Worm (Caenorhabditis elegans): Measurements from ENCODE around the gene C33C12.4.

DNA sequence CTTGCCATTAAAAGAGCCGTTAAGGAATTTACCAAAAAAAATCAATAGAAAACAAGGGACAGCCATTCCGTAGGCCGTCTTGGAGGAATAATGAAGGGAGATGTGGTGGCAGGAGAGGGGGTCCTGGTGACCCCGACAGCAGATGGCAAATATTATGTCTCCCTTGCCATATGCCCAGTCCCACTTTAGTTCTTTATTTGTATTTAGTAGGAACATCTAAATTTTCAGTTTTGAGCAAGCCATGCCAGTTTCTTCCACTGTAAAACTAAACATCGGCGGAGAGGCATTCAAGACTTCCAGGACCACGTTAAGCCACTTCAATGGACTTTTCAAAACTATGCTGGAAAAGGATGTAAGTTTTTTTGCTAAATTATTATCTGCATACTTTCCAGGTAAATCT is 29.0 kb downstream of the C33C12.4 start, which contains the start of gene C40A11.4:
- TF ChIP-seq pha-4 (tag; optimal IDR thresholded peaks at IDR 0.05) (no peak), ceh-6 (GFP tag; optimal IDR thresholded peaks at IDR 0.05) (no peak), ama-1 (optimal IDR thresholded peaks at IDR 0.05) (no peak), pag-3 (tag; optimal IDR thresholded peaks at IDR 0.05; ENCODE audit: borderline replicate concordance) (no peak), npax-4 (tag; optimal IDR thresholded peaks at IDR 0.05) (no peak), nfya-1 (tag; optimal IDR thresholded peaks at IDR 0.05) (no peak), dmd-4 (tag; optimal IDR thresholded peaks at IDR 0.05; ENCODE audit: borderline replicate concordance) (no peak), pat-9 (tag; optimal IDR thresholded peaks at IDR 0.05) (no peak), hlh-30 (tag; optimal IDR thresholded peaks at IDR 0.05; ENCODE audit: insufficient read depth) (no peak), nhr-11 (tag; optimal IDR thresholded peaks at IDR 0.05) (no peak)

All from whole organism, late embryonic.